Worm (Caenorhabditis elegans) whole organism, late embryonic: ENCODE measurements around the gene C04G6.11.

ENCODE experiments used
- F13H6.1 ChIP-seq: sonication (generic microtip); optimal IDR thresholded peaks from 2 replicates; lab custom pipeline; 2016; ENCODE audit warnings: missing genetic modification characterization, missing compliant biosample characterization
- fkh-10 ChIP-seq: fragments of 150-350 bp; optimal IDR thresholded peaks from 2 replicates; lab custom pipeline; 2014; ENCODE audit warnings: missing biosample characterization, missing genetic modification reagents, missing genetic modification characterization

- TF ChIP-seq fkh-10 (GFP tag; lab: Kevin White, UChicago) (no peak), F13H6.1 (tag; lab: Kevin White, UChicago) (no peak)
Measured at ce11 chrII:5091640-5092243, 11.9 kb downstream of the C04G6.11 start, which contains the start of gene pld-1.
